Worm (Caenorhabditis elegans): ENCODE data around the gene dpy-2.

ce11 chrII:6708980-6709379 is 5.1 kb upstream of the dpy-2 start:
- TF ChIP-seq dao-5 (tag; optimal IDR thresholded peaks at IDR 0.05) (no peak), him-1 (tag; optimal IDR thresholded peaks at IDR 0.05) (peak; percentile 56), W03F9.2 (tag; optimal IDR thresholded peaks at IDR 0.05) (no peak)
